Worm (Caenorhabditis elegans) whole organism, midembryonic: ENCODE data around the gene C18A3.7.
A peak's percentile ranks its signal among the peaks of the same experiment; 100 is the strongest.

Source experiments
- T22C8.4 ChIP-seq: fragments of 200-800 bp; sonication (Bioruptor generic); IDR thresholded peaks from 2 replicates; pipeline ENCODE4 v1.3.6; 2022; ENCODE audit warnings: missing genetic modification characterization, missing compliant biosample characterization
- cog-1 ChIP-seq: sonication (generic microtip); optimal IDR thresholded peaks from 2 replicates; lab custom pipeline; 2016; ENCODE audit warnings: missing genetic modification characterization, missing compliant biosample characterization
- flt-1 ChIP-seq: fragments of 200-800 bp; sonication (Bioruptor generic); IDR thresholded peaks from 2 replicates; pipeline ENCODE4 v1.3.6; 2022; ENCODE audit warnings: missing genetic modification characterization, missing compliant biosample characterization
- klf-2 ChIP-seq: fragments of 200-800 bp; sonication (Bioruptor generic); conservative IDR thresholded peaks from 2 replicates; pipeline ENCODE4 v1.3.6; 2022; ENCODE audit warnings: missing genetic modification reagents, missing genetic modification characterization, missing compliant biosample characterization
- med-1 ChIP-seq: sonication (generic microtip); optimal IDR thresholded peaks from 2 replicates; lab custom pipeline; 2017; ENCODE audit warnings: missing genetic modification characterization, mild to moderate bottlenecking, missing compliant biosample characterization, antibody characterized with exemption, missing genetic modification reagents; ENCODE audit not compliant: insufficient read depth
- ref-1 ChIP-seq: fragments of 200-800 bp; sonication (Bioruptor generic); conservative IDR thresholded peaks from 2 replicates; pipeline ENCODE4 v1.3.6; 2022; ENCODE audit warnings: missing genetic modification reagents, missing genetic modification characterization, missing compliant biosample characterization
- tab-1 ChIP-seq: fragments of 200-800 bp; sonication (Bioruptor generic); IDR thresholded peaks from 2 replicates; pipeline ENCODE4 v1.3.6; 2022; ENCODE audit warnings: missing genetic modification characterization, missing compliant biosample characterization
- ztf-23 ChIP-seq: fragments of 200-800 bp; sonication (Bioruptor generic); IDR thresholded peaks from 2 replicates; pipeline ENCODE4 v1.3.6; 2022; ENCODE audit warnings: missing genetic modification reagents, missing genetic modification characterization, missing compliant biosample characterization
- ztf-29 ChIP-seq: fragments of 200-800 bp; sonication (Bioruptor generic); IDR thresholded peaks from 2 replicates; pipeline ENCODE4 v1.3.6; 2022; ENCODE audit warnings: missing genetic modification reagents, missing genetic modification characterization, missing compliant biosample characterization

The C18A3.7 gene

DNA sequence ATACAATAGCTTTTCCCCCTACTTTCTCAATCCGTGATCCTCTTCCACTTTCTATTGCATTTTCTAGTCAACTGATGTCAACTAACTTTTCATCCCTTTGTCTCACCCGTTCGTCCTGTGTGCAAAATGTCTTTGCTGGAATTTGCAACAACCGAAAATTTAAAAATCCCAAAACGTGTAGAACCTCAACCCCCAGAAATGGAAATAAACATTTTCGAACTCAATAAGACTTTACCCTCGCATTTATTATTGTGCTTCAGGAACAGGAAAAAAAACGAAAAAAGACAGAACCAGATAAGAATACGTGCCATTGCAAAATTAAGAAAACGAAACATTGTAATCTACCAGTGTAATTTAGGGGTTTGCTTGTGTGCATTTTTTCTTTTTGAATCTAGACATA lies 18.1 kb downstream of the C18A3.7 start:
- TF ChIP-seq ref-1 (no peak), med-1 (GFP tag; lab: Kevin White, UChicago) (no peak), ztf-29 (GFP tag; lab: Robert Waterston, UW) (no peak), flt-1 (no peak), ztf-23 (GFP tag; lab: Robert Waterston, UW) (no peak), klf-2 (GFP tag; lab: Robert Waterston, UW) (no peak), T22C8.4 (GFP tag; lab: Robert Waterston, UW) (no peak), cog-1 (tag; lab: Kevin White, UChicago) (no peak)

DNA sequence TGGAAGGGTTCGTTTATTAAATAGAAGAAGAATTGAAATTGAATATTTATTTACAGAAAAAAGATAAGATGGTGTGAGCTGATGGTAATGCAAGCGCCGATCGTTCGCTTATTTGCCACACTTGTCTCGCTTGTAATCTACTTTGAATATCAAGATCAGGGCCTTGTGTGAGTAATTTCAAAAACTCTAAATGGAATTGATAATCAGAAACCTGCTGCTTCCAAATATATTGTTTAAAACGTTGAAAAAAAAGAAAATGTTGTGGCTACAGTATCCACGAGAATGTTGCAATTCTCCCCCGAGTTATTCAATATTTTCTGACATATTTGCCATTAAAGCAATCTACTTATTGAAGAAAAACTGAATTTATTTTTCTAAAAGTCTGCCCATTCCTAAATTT lies 19.4 kb downstream of the C18A3.7 start:
- TF ChIP-seq cog-1 (tag; lab: Kevin White, UChicago) (no peak), T22C8.4 (GFP tag; lab: Robert Waterston, UW) (no peak), klf-2 (GFP tag; lab: Robert Waterston, UW) (no peak)

DNA sequence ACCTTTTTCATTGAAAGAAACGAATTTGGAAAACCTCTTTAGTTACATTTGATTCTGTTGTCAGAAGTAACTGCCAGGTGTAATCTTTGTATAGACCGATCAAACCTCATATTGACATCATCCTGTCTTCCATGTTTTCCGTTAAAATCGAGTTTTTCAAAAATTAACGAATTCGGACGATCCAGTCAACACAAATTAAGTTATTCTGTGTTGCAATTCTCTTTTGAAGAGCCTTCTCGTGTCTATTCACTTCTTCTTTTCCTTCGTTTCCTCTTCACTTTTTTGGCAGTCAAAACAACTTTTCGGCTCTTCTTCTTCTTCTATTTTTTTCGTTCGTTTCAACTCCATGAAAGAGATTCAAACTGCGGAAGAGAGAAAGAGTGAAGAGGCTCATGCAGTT lies 22.1 kb downstream of the C18A3.7 start:
- TF ChIP-seq klf-2 (GFP tag; lab: Robert Waterston, UW) (no peak), tab-1 (GFP tag; lab: Robert Waterston, UW) (no peak), med-1 (GFP tag; lab: Kevin White, UChicago) (no peak), flt-1 (no peak), ztf-23 (GFP tag; lab: Robert Waterston, UW) (no peak), ref-1 (no peak), cog-1 (tag; lab: Kevin White, UChicago) (no peak), T22C8.4 (GFP tag; lab: Robert Waterston, UW) (no peak), ztf-29 (GFP tag; lab: Robert Waterston, UW) (no peak)

DNA sequence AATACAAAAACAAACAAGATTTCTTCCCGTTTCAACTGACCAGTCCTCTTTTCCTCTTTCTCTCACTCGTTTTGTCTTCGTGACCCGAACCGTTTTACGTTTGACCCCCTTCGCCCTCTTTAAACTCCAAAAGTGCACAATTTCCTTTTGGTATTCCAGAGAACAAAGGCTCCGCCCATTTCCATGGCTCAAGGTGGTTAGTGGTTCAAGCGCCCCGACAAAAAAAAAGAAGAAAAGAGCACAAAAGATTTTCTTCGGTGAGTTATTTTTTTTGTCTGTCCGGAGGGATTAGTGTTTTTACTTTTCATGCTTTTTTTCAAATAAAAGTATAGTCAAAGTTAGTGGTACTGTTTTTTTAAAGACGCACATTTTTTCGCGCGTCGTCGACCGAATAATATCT lies 22.7 kb downstream of the C18A3.7 start, which contains the start of gene osta-2:
osta-2 (plus strand) TSS at position 160 of the 400 bp plus-strand sequence.
- TF ChIP-seq med-1 (GFP tag; lab: Kevin White, UChicago) (no peak), flt-1 (no peak), cog-1 (tag; lab: Kevin White, UChicago) (no peak), T22C8.4 (GFP tag; lab: Robert Waterston, UW) (no peak), klf-2 (GFP tag; lab: Robert Waterston, UW) (no peak), ztf-23 (GFP tag; lab: Robert Waterston, UW) (no peak), ztf-29 (GFP tag; lab: Robert Waterston, UW) (no peak), ref-1 (no peak), tab-1 (GFP tag; lab: Robert Waterston, UW) (no peak)

DNA sequence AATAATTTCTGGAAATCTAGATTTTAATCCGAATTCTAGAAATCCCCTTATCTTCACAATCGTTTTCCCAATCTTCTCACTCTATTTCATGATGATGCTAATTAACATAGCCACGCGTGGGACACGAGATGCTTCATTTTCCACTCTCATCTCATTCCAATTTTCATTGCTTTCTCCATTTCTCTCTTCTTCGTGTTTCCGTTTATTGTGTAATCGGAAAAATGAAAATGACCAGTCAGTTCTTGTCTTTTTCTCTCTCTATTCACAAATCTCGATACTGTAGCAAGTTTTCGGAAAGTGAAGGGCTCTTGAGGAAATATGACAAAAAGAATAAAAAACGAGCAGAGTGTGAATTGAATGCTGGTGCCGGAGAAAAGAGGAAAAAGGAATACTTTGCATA lies 25.8 kb downstream of the C18A3.7 start:
- TF ChIP-seq med-1 (GFP tag; lab: Kevin White, UChicago) (no peak), ztf-29 (GFP tag; lab: Robert Waterston, UW) (no peak), tab-1 (GFP tag; lab: Robert Waterston, UW) (no peak), cog-1 (tag; lab: Kevin White, UChicago) (no peak), ref-1 (no peak), ztf-23 (GFP tag; lab: Robert Waterston, UW) (no peak), T22C8.4 (GFP tag; lab: Robert Waterston, UW) (no peak), klf-2 (GFP tag; lab: Robert Waterston, UW) (no peak), flt-1 (no peak)

DNA sequence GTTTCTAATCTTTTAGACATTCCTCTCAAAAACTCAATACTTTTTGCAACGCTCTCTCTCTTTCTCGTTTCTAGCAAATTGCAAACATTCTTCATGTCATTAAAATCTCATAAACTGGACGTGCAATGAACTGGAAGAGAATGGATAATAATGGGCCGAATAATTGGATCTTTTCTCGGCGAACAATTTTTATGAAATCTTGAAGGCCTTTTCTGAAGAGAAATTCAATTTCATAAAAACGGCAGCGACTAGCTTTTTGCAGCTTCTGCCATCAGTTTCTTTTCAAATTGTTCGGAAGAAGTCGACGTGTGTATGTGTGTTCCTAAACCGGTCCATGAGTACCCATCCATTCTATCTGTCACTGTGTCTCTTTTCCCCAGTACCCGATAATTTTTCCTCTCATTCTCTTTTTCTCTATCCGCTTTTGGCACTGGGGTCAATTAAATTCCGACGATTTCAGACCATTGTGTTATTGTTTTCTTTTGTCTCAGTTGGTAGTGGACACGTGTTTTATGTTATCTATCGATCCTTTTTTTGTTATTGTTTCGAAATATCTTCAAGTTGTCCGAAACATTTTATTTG lies 27.5 kb downstream of the C18A3.7 start:
- TF ChIP-seq ztf-23 (GFP tag; lab: Robert Waterston, UW) = 0 out of 2 replicates have a peak, but pooled peaks have one; percentile 11
- no peak for TF ChIP-seq ztf-29 (GFP tag; lab: Robert Waterston, UW)
- no peak for TF ChIP-seq cog-1 (tag; lab: Kevin White, UChicago)

DNA sequence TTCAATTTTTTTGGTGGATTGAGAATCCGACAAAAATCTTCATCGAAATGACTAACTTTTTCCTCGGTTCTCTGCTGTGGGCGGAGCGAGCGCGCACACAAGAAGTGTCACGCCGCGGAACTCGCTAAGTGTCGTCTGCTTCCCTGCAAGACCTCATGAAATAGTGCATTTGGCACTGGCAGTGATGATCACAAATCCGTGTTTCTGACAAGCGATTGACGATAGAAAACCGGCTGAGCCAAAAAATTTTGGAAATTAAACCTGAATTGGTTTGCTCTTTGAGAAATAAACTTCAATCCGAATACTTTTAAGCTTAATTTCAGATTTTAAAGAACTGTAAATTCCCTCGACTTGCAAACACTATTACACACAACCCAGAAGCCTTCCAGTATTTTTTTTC lies 28.8 kb downstream of the C18A3.7 start:
- no peak for TF ChIP-seq ref-1
- no peak for TF ChIP-seq med-1 (GFP tag; lab: Kevin White, UChicago)

DNA sequence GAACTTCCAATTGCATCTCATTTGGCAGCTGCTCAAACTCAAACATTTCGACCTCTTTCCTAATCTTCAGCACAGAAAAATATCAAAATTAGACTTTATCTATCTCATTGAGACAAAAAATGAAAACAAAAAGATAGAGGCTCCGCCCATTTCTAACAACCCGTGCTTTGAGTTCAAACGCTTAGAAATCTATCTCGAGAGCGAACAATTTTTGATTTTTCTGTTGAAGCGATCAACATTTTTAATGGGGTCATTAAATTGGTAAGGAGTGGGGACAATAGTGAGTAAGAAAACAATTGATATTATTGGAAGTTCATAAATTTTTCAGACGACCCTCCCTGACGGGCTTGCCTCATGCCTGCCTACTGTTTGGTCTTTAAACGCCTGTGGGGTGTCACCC lies 31.4 kb downstream of the C18A3.7 start, which contains the start of the genes C25H3.10 and C25H3.1:
C25H3.10 (minus strand) TSS at position 101 of the 400 bp plus-strand sequence.
C25H3.1 (plus strand) TSS at position 203 of the 400 bp plus-strand sequence.
- TF ChIP-seq med-1 (GFP tag; lab: Kevin White, UChicago) (no peak), T22C8.4 (GFP tag; lab: Robert Waterston, UW) (no peak), klf-2 (GFP tag; lab: Robert Waterston, UW) (no peak), ztf-29 (GFP tag; lab: Robert Waterston, UW) (no peak), tab-1 (GFP tag; lab: Robert Waterston, UW) (no peak), cog-1 (tag; lab: Kevin White, UChicago) (no peak), ztf-23 (GFP tag; lab: Robert Waterston, UW) (no peak), ref-1 (no peak), flt-1 (no peak)

DNA sequence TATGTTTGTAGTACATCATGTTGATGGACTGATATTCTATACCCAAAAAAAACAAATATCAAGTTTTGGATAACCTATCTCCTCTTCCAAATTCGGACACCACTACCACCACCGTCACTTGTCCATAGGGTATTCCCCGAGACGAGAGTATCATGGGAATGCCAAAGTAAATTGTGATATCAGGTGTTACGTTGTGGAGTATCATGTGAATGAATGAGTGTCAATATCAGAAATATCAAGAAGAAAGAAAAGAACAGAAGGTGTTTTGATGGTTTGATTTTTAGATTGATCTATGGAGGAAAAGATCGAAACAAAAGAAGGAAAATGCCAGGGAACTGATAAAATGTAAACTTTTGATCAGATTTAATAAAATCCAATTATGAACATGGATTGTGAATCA lies 32.0 kb downstream of the C18A3.7 start:
- TF ChIP-seq ref-1 = no peak
- no peak for TF ChIP-seq ztf-23 (GFP tag; lab: Robert Waterston, UW)
- no peak for TF ChIP-seq klf-2 (GFP tag; lab: Robert Waterston, UW)
- TF ChIP-seq med-1 (GFP tag; lab: Kevin White, UChicago) = no peak
- TF ChIP-seq T22C8.4 (GFP tag; lab: Robert Waterston, UW) = no peak
- TF ChIP-seq ztf-29 (GFP tag; lab: Robert Waterston, UW) = no peak
- TF ChIP-seq flt-1 = no peak
- TF ChIP-seq cog-1 (tag; lab: Kevin White, UChicago) = no peak
- no peak for TF ChIP-seq tab-1 (GFP tag; lab: Robert Waterston, UW)

DNA sequence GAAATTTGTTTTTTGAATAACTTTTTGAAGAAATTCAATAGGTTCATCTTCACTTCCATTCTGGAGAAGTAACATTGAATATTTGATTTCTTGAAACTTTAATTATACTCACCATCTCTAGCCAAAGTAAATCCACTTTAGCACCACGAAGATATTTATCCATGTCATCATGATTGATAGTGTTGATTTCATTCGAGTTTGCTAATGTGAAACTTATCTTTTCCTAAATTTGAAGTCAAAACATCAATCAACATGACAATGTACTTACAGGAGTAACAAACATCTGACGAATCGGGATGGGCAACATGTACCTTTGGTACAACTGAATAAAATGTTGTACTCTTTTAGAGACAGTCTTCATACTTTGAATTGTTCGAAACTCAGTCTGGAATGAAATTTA lies 32.9 kb downstream of the C18A3.7 start:
- TF ChIP-seq ref-1 (no peak), med-1 (GFP tag; lab: Kevin White, UChicago) (no peak), ztf-29 (GFP tag; lab: Robert Waterston, UW) (no peak), ztf-23 (GFP tag; lab: Robert Waterston, UW) (no peak), T22C8.4 (GFP tag; lab: Robert Waterston, UW) (no peak)
